Worm (Caenorhabditis elegans) whole organism, L1 larva: ENCODE data around the gene T16G12.7.

Experiments
- C04F5.9 ChIP-seq: sonication (generic microtip); optimal IDR thresholded peaks from 2 replicates; lab custom pipeline; 2016; ENCODE audit warnings: missing genetic modification characterization, missing compliant biosample characterization
- C34B4.2 ChIP-seq: sonication (generic microtip); optimal IDR thresholded peaks from 2 replicates; lab custom pipeline; 2017; ENCODE audit warnings: mild to moderate bottlenecking, missing genetic modification characterization, missing compliant biosample characterization
- Y116A8C.19 ChIP-seq: sonication (generic microtip); optimal IDR thresholded peaks from 2 replicates; lab custom pipeline; 2016; ENCODE audit warnings: missing compliant biosample characterization, missing genetic modification characterization, borderline replicate concordance
- alr-1 ChIP-seq: fragments of 200-800 bp; sonication (Bioruptor generic); optimal IDR thresholded peaks from 2 replicates; lab custom pipeline; 2018; ENCODE audit warnings: borderline replicate concordance, mild to moderate bottlenecking, missing genetic modification characterization, missing compliant biosample characterization
- aly-2 ChIP-seq: fragments of 150-350 bp; optimal IDR thresholded peaks from 2 replicates; lab custom pipeline; 2014; ENCODE audit warnings: missing biosample characterization, missing genetic modification characterization
- ama-1 ChIP-seq: fragments of 150-350 bp; optimal IDR thresholded peaks from 2 replicates; lab custom pipeline; 2014
- ceh-63 ChIP-seq: fragments of 200-800 bp; sonication (Bioruptor generic); optimal IDR thresholded peaks from 2 replicates; lab custom pipeline; 2018; ENCODE audit warnings: mild to moderate bottlenecking, missing genetic modification characterization, missing compliant biosample characterization
- ceh-8 ChIP-seq: fragments of 200-800 bp; sonication (Bioruptor generic); optimal IDR thresholded peaks from 2 replicates; lab custom pipeline; 2018; ENCODE audit warnings: mild to moderate bottlenecking, missing genetic modification characterization, moderate library complexity, missing compliant biosample characterization
- dpl-1 ChIP-seq, 3 experiments: fragments of 150-350 bp in 2 of 3; sonication (generic microtip) in 1 of 3; optimal IDR thresholded peaks; 2 replicates each; lab custom pipeline; 2014 to 2017; ENCODE audit warnings: missing biosample characterization in 3 of 3, missing genetic modification characterization in 3 of 3, missing genetic modification reagents in 3 of 3
- dsc-1 ChIP-seq: sonication (generic microtip); optimal IDR thresholded peaks from 2 replicates; lab custom pipeline; 2016; ENCODE audit warnings: mild to moderate bottlenecking, missing genetic modification characterization, missing compliant biosample characterization
- egl-13 ChIP-seq: sonication (generic microtip); optimal IDR thresholded peaks from 2 replicates; lab custom pipeline; 2016; ENCODE audit warnings: missing genotype, missing genetic modification reagents, missing genetic modification characterization, missing compliant biosample characterization
- egl-27 ChIP-seq, 2 experiments: fragments of 150-350 bp in 1 of 2; sonication (generic microtip); optimal IDR thresholded peaks; 3 replicates each; lab custom pipeline; 2017 to 2018; ENCODE audit warnings: missing biosample characterization in 2 of 2, missing genetic modification characterization in 2 of 2, missing genetic modification reagents in 2 of 2
- elt-2 ChIP-seq: sonication (generic microtip); optimal IDR thresholded peaks from 2 replicates; lab custom pipeline; 2016; ENCODE audit warnings: missing genetic modification characterization, mild to moderate bottlenecking, inconsistent platforms, missing compliant biosample characterization, missing genetic modification reagents
- elt-3 ChIP-seq, 6 experiments: fragments of 150-350 bp in 1 of 6; sonication (generic microtip); optimal IDR thresholded peaks; 2 replicates each; lab custom pipeline; 2017 to 2018; ENCODE audit warnings: missing biosample characterization in 6 of 6, missing genetic modification characterization in 6 of 6, inconsistent platforms in 1 of 6
- fkh-10 ChIP-seq: sonication (generic microtip); optimal IDR thresholded peaks from 2 replicates; lab custom pipeline; 2017; ENCODE audit warnings: missing biosample characterization, missing genetic modification reagents, missing genetic modification characterization
- fkh-4 ChIP-seq: sonication (generic microtip); optimal IDR thresholded peaks from 2 replicates; lab custom pipeline; 2016; ENCODE audit warnings: missing compliant biosample characterization, missing genetic modification characterization, borderline replicate concordance
- fkh-8 ChIP-seq: sonication (generic microtip); optimal IDR thresholded peaks from 2 replicates; lab custom pipeline; 2016; ENCODE audit warnings: mild to moderate bottlenecking, missing genetic modification characterization, missing compliant biosample characterization
- fos-1 ChIP-seq: fragments of 150-350 bp; optimal IDR thresholded peaks from 2 replicates; lab custom pipeline; 2014; ENCODE audit warnings: missing biosample characterization, missing genetic modification characterization
- hlh-17 ChIP-seq: fragments of 200-800 bp; sonication (Bioruptor generic); optimal IDR thresholded peaks from 2 replicates; lab custom pipeline; 2018; ENCODE audit warnings: missing genetic modification characterization, mild to moderate bottlenecking, missing compliant biosample characterization, moderate library complexity, borderline replicate concordance
- hlh-4 ChIP-seq: sonication (generic microtip); optimal IDR thresholded peaks from 2 replicates; lab custom pipeline; 2016; ENCODE audit warnings: mild to moderate bottlenecking, missing genetic modification characterization, missing compliant biosample characterization
- irx-1 ChIP-seq: sonication (generic microtip); optimal IDR thresholded peaks from 2 replicates; lab custom pipeline; 2016; ENCODE audit warnings: missing genetic modification characterization, missing compliant biosample characterization
- isw-1 ChIP-seq: fragments of 200-800 bp; sonication (Bioruptor generic); IDR thresholded peaks from 2 replicates; pipeline ENCODE4 v1.3.6; 2022; ENCODE audit warnings: missing genetic modification characterization, missing compliant biosample characterization
- jun-1 ChIP-seq: fragments of 150-350 bp; optimal IDR thresholded peaks from 2 replicates; lab custom pipeline; 2014; ENCODE audit warnings: missing biosample characterization, missing genetic modification reagents, missing genetic modification characterization
- lin-13 ChIP-seq: fragments of 150-350 bp; optimal IDR thresholded peaks from 2 replicates; lab custom pipeline; 2014; ENCODE audit warnings: missing biosample characterization, missing genetic modification reagents, missing genetic modification characterization
- lin-15B ChIP-seq: fragments of 150-350 bp; sonication (generic microtip); optimal IDR thresholded peaks from 3 replicates; lab custom pipeline; 2014; ENCODE audit warnings: missing biosample characterization, missing genetic modification characterization
- lin-35 ChIP-seq, 2 experiments: fragments of 150-350 bp; optimal IDR thresholded peaks; 2 replicates each; lab custom pipeline; 2014; ENCODE audit warnings: missing biosample characterization in 2 of 2, missing genetic modification characterization in 2 of 2, missing genetic modification reagents in 2 of 2
- lin-39 ChIP-seq: fragments of 150-350 bp; optimal IDR thresholded peaks from 2 replicates; lab custom pipeline; 2014; ENCODE audit warnings: missing biosample characterization, missing genetic modification reagents, missing genetic modification characterization
- lir-3 ChIP-seq: sonication (generic microtip); optimal IDR thresholded peaks from 2 replicates; lab custom pipeline; 2016; ENCODE audit warnings: mild to moderate bottlenecking, missing genetic modification characterization, moderate library complexity, missing compliant biosample characterization; ENCODE audit not compliant: poor library complexity
- mab-9 ChIP-seq: fragments of 200-800 bp; sonication (Bioruptor generic); IDR thresholded peaks from 2 replicates; pipeline ENCODE4 v1.3.6; 2022; ENCODE audit warnings: missing genetic modification reagents, missing genetic modification characterization, missing compliant biosample characterization
- mdl-1 ChIP-seq, 2 experiments: fragments of 150-350 bp; optimal IDR thresholded peaks; 2 replicates each; lab custom pipeline; 2014 to 2017; ENCODE audit warnings: missing biosample characterization in 2 of 2, missing genetic modification characterization in 2 of 2, inconsistent platforms in 1 of 2
- mef-2 ChIP-seq: fragments of 150-350 bp; optimal IDR thresholded peaks from 2 replicates; lab custom pipeline; 2014; ENCODE audit warnings: missing biosample characterization, missing genetic modification characterization
- mep-1 ChIP-seq: fragments of 150-350 bp; optimal IDR thresholded peaks from 2 replicates; lab custom pipeline; 2014; ENCODE audit warnings: missing biosample characterization, missing genetic modification characterization
- nhr-12 ChIP-seq: sonication (generic microtip); optimal IDR thresholded peaks from 2 replicates; lab custom pipeline; 2017; ENCODE audit warnings: missing biosample characterization, missing genetic modification characterization
- nhr-19 ChIP-seq: fragments of 200-800 bp; sonication (Bioruptor generic); conservative IDR thresholded peaks from 2 replicates; pipeline ENCODE4 v1.3.6; 2022; ENCODE audit warnings: missing genetic modification characterization, missing compliant biosample characterization
- nhr-20 ChIP-seq: sonication (generic microtip); optimal IDR thresholded peaks from 2 replicates; lab custom pipeline; 2016; ENCODE audit warnings: mild to moderate bottlenecking, missing genetic modification characterization, missing compliant biosample characterization
- nhr-28 ChIP-seq: fragments of 150-350 bp; optimal IDR thresholded peaks from 2 replicates; lab custom pipeline; 2014; ENCODE audit warnings: missing biosample characterization, missing genetic modification characterization
- nhr-47 ChIP-seq: sonication (generic microtip); optimal IDR thresholded peaks from 2 replicates; lab custom pipeline; 2016; ENCODE audit warnings: mild to moderate bottlenecking, missing genetic modification characterization, moderate library complexity, missing compliant biosample characterization
- nhr-71 ChIP-seq: sonication (generic microtip); optimal IDR thresholded peaks from 2 replicates; lab custom pipeline; 2016; ENCODE audit warnings: mild to moderate bottlenecking, missing genetic modification characterization, moderate library complexity, missing compliant biosample characterization
- nhr-76 ChIP-seq: sonication (generic microtip); optimal IDR thresholded peaks from 2 replicates; lab custom pipeline; 2017; ENCODE audit warnings: missing biosample characterization, missing genetic modification characterization
- nhr-77 ChIP-seq: fragments of 150-350 bp; optimal IDR thresholded peaks from 2 replicates; lab custom pipeline; 2014; ENCODE audit warnings: missing biosample characterization, missing genetic modification characterization
- nhr-84 ChIP-seq: sonication (generic microtip); optimal IDR thresholded peaks from 2 replicates; lab custom pipeline; 2017; ENCODE audit warnings: missing biosample characterization, missing genetic modification characterization
- nhr-85 ChIP-seq: sonication (generic microtip); peaks from one replicate; lab custom pipeline; 2016; ENCODE audit warnings: missing genetic modification characterization, inconsistent platforms, missing compliant biosample characterization
- pax-3 ChIP-seq: fragments of 200-800 bp; sonication (Bioruptor generic); optimal IDR thresholded peaks from 2 replicates; lab custom pipeline; 2018; ENCODE audit warnings: mild to moderate bottlenecking, missing genetic modification characterization, moderate library complexity, missing compliant biosample characterization
- pqm-1 ChIP-seq: sonication (generic microtip); optimal IDR thresholded peaks from 3 replicates; lab custom pipeline; 2017; ENCODE audit warnings: missing biosample characterization, missing genetic modification characterization
- sptf-1 ChIP-seq: fragments of 150-350 bp; optimal IDR thresholded peaks from 2 replicates; lab custom pipeline; 2014; ENCODE audit warnings: missing biosample characterization, missing genetic modification characterization
- tbx-2 ChIP-seq: sonication (generic microtip); optimal IDR thresholded peaks from 2 replicates; lab custom pipeline; 2016; ENCODE audit warnings: missing genetic modification characterization, missing compliant biosample characterization
- unc-30 ChIP-seq: sonication (generic microtip); optimal IDR thresholded peaks from 2 replicates; lab custom pipeline; 2017; ENCODE audit warnings: missing biosample characterization, missing genetic modification characterization
- unc-86 ChIP-seq: sonication (generic microtip); optimal IDR thresholded peaks from 2 replicates; lab custom pipeline; 2016; ENCODE audit warnings: missing genetic modification characterization, missing compliant biosample characterization
- vab-15 ChIP-seq: sonication (generic microtip); optimal IDR thresholded peaks from 2 replicates; lab custom pipeline; 2017; ENCODE audit warnings: missing genotype, mild to moderate bottlenecking, missing genetic modification characterization, missing compliant biosample characterization
- xbp-1 ChIP-seq: sonication (generic microtip); optimal IDR thresholded peaks from 2 replicates; lab custom pipeline; 2016; ENCODE audit warnings: missing genetic modification characterization, missing compliant biosample characterization
- zag-1 ChIP-seq: fragments of 150-350 bp; optimal IDR thresholded peaks from 2 replicates; lab custom pipeline; 2014; ENCODE audit warnings: missing biosample characterization, missing genetic modification characterization
- ztf-11 ChIP-seq, 2 experiments: sonication (generic microtip); optimal IDR thresholded peaks; 2 replicates each; lab custom pipeline; 2016 to 2017; ENCODE audit warnings: missing genetic modification characterization in 2 of 2, missing biosample characterization in 1 of 2, missing compliant biosample characterization in 1 of 2
- ztf-4 ChIP-seq: fragments of 150-350 bp; optimal IDR thresholded peaks from 2 replicates; lab custom pipeline; 2014; ENCODE audit warnings: missing biosample characterization, missing genetic modification characterization

Gene T16G12.7

ce11 chrIII:10006734-10007348 lies 33.1 kb downstream of the T16G12.7 start, which contains the start of gene C05B5.8 (continued):
- TF ChIP-seq ztf-4 (tag; lab: Kevin White, UChicago) (no peak), Y116A8C.19 (no peak), sptf-1 (tag; lab: Kevin White, UChicago) (no peak), tbx-2 (tag; lab: Kevin White, UChicago) (no peak), ceh-8 (GFP tag; lab: Kevin White, UChicago) (no peak), dsc-1 (tag; lab: Kevin White, UChicago) (no peak), xbp-1 (tag; lab: Kevin White, UChicago) (no peak), pax-3 (tag; lab: Kevin White, UChicago) (no peak), zag-1 (tag; lab: Kevin White, UChicago) (no peak), elt-3 (tag; optimal IDR thresholded peaks at IDR 0.05; lab: Kevin White, UChicago) (peak in 3 of 6 experiments; percentile 31 to 58 (median 39)), nhr-47 (tag; lab: Kevin White, UChicago) (no peak), egl-27 (tag; optimal IDR thresholded peaks at IDR 0.05; lab: Kevin White, UChicago) (no peak), fkh-8 (tag; lab: Kevin White, UChicago) (no peak), nhr-71 (tag; lab: Kevin White, UChicago) (peak; percentile 73), dpl-1 (GFP tag; optimal IDR thresholded peaks at IDR 0.05; lab: Kevin White, UChicago) (peak in 2 of 3 experiments; percentile 8 to 10), nhr-85 (tag; lab: Kevin White, UChicago) (peak; percentile 97), jun-1 (tag; lab: Kevin White, UChicago) (no peak), fkh-10 (GFP tag; lab: Kevin White, UChicago) (no peak), fos-1 (tag; lab: Kevin White, UChicago) (no peak), lin-13 (no peak), lin-15B (tag; lab: Kevin White, UChicago) (no peak), nhr-19 (GFP tag; lab: Robert Waterston, UW) (peak; percentile 44), lin-35 (GFP tag; optimal IDR thresholded peaks at IDR 0.05; lab: Kevin White, UChicago) (peak in 1 of 2 experiments; percentile 31), ceh-63 (GFP tag; lab: Kevin White, UChicago) (no peak), nhr-12 (tag; lab: Kevin White, UChicago) (no peak), mef-2 (no peak), nhr-77 (no peak), C04F5.9 (no peak), aly-2 (tag; lab: Kevin White, UChicago) (no peak), hlh-17 (GFP tag; lab: Kevin White, UChicago) (no peak), nhr-84 (no peak), mdl-1 (tag; optimal IDR thresholded peaks at IDR 0.05; lab: Kevin White, UChicago) (no peak), vab-15 (tag; lab: Kevin White, UChicago) (peak; percentile 49), unc-86 (tag; lab: Kevin White, UChicago) (no peak), hlh-4 (tag; lab: Kevin White, UChicago) (no peak), elt-2 (tag; lab: Kevin White, UChicago) (no peak), irx-1 (tag; lab: Kevin White, UChicago) (no peak), isw-1 (GFP tag; lab: Robert Waterston, UW) (no peak), pqm-1 (no peak), nhr-76 (tag; lab: Kevin White, UChicago) (no peak), ama-1 (lab: Kevin White, UChicago) (no peak), alr-1 (no peak), unc-30 (tag; lab: Kevin White, UChicago) (no peak), nhr-20 (tag; lab: Kevin White, UChicago) (peak; percentile 71), fkh-4 (tag; lab: Kevin White, UChicago) (no peak), mab-9 (GFP tag; lab: Robert Waterston, UW) (no peak), C34B4.2 (tag; lab: Kevin White, UChicago) (no peak), ztf-11 (tag; optimal IDR thresholded peaks at IDR 0.05; lab: Kevin White, UChicago) (no peak), egl-13 (tag; lab: Kevin White, UChicago) (no peak), mep-1 (tag; lab: Kevin White, UChicago) (peak; percentile 13), lir-3 (tag; lab: Kevin White, UChicago) (peak; percentile 20), nhr-28 (tag; lab: Kevin White, UChicago) (no peak), lin-39 (no peak)
